Worm (Caenorhabditis elegans): ENCODE results near the gene T01C3.11.
A peak's percentile ranks its signal among the peaks of the same experiment; 100 is the strongest.

T01C3.11 gene

ce11 chrV:15001536-15001935 is 2.2 kb downstream of the T01C3.11 start:
- TF ChIP-seq W03F9.2 (tag; optimal IDR thresholded peaks at IDR 0.05) (no peak), dao-5 (tag; optimal IDR thresholded peaks at IDR 0.05) (no peak), him-1 (tag; optimal IDR thresholded peaks at IDR 0.05) (no peak)

- TF ChIP-seq W03F9.2 (tag; optimal IDR thresholded peaks at IDR 0.05) (peak; percentile 90), him-1 (tag; optimal IDR thresholded peaks at IDR 0.05) (peak; percentile 55), dao-5 (tag; optimal IDR thresholded peaks at IDR 0.05) (no peak)
Measured at ce11 chrV:15002184-15002690, 2.9 kb downstream of the T01C3.11 start, which contains the start of the genes fib-1 and mut-15. TSS of gene fib-1 (minus strand) at chrV:15002223. TSS of gene mut-15 (plus strand) at chrV:15002543.

- TF ChIP-seq him-1 (tag; optimal IDR thresholded peaks at IDR 0.05), result no peak
- TF ChIP-seq W03F9.2 (tag; optimal IDR thresholded peaks at IDR 0.05), result no peak
Measured at ce11 chrV:15004800-15005199, 5.5 kb downstream of the T01C3.11 start, which contains the start of gene hrde-2. TSS of gene hrde-2 (plus strand) at chrV:15005100.

- no peak for TF ChIP-seq dao-5 (tag; optimal IDR thresholded peaks at IDR 0.05)
- no peak for TF ChIP-seq W03F9.2 (tag; optimal IDR thresholded peaks at IDR 0.05)
- no peak for TF ChIP-seq him-1 (tag; optimal IDR thresholded peaks at IDR 0.05)
Measured at ce11 chrV:15011560-15011959, 12.2 kb downstream of the T01C3.11 start, which contains the start of gene nmr-2. TSS of gene nmr-2 (minus strand) at chrV:15011660.

- TF ChIP-seq him-1 (tag; optimal IDR thresholded peaks at IDR 0.05) (no peak), dao-5 (tag; optimal IDR thresholded peaks at IDR 0.05) (no peak), W03F9.2 (tag; optimal IDR thresholded peaks at IDR 0.05) (no peak)
Measured at ce11 chrV:15012542-15013301, 13.4 kb downstream of the T01C3.11 start.

ce11 chrV:15013328-15013727 is 14.0 kb downstream of the T01C3.11 start:
- TF ChIP-seq W03F9.2 (tag; optimal IDR thresholded peaks at IDR 0.05) (no peak), dao-5 (tag; optimal IDR thresholded peaks at IDR 0.05) (no peak), him-1 (tag; optimal IDR thresholded peaks at IDR 0.05) (no peak)

- TF ChIP-seq him-1 (tag; optimal IDR thresholded peaks at IDR 0.05) (no peak), dao-5 (tag; optimal IDR thresholded peaks at IDR 0.05) (no peak), W03F9.2 (tag; optimal IDR thresholded peaks at IDR 0.05) (no peak)
Measured at ce11 chrV:15014164-15014563, 14.8 kb downstream of the T01C3.11 start, which contains the start of gene obr-2. TSS of gene obr-2 (minus strand) at chrV:15014264.

- TF ChIP-seq W03F9.2 (tag; optimal IDR thresholded peaks at IDR 0.05), result no peak
- no peak for TF ChIP-seq dao-5 (tag; optimal IDR thresholded peaks at IDR 0.05)
- TF ChIP-seq him-1 (tag; optimal IDR thresholded peaks at IDR 0.05), result no peak
Measured at ce11 chrV:15015799-15016198, 16.5 kb downstream of the T01C3.11 start.

ce11 chrV:15016795-15017429 is 17.6 kb downstream of the T01C3.11 start:
- no peak for TF ChIP-seq dao-5 (tag; optimal IDR thresholded peaks at IDR 0.05)
- no peak for TF ChIP-seq W03F9.2 (tag; optimal IDR thresholded peaks at IDR 0.05)
- TF ChIP-seq him-1 (tag; optimal IDR thresholded peaks at IDR 0.05), result no peak

- no peak for TF ChIP-seq W03F9.2 (tag; optimal IDR thresholded peaks at IDR 0.05)
- no peak for TF ChIP-seq dao-5 (tag; optimal IDR thresholded peaks at IDR 0.05)
- no peak for TF ChIP-seq him-1 (tag; optimal IDR thresholded peaks at IDR 0.05)
Measured at ce11 chrV:15020229-15020628, 20.9 kb downstream of the T01C3.11 start, which contains the start of gene F14H8.2. TSS of gene F14H8.2 (minus strand) at chrV:15020329.

ce11 chrV:15020732-15021131 is 21.4 kb downstream of the T01C3.11 start, which contains the start of gene F14H8.5:
TSS of gene F14H8.5 (plus strand) at chrV:15021032.
- TF ChIP-seq dao-5 (tag; optimal IDR thresholded peaks at IDR 0.05), result no peak
- TF ChIP-seq W03F9.2 (tag; optimal IDR thresholded peaks at IDR 0.05), result no peak
- no peak for TF ChIP-seq him-1 (tag; optimal IDR thresholded peaks at IDR 0.05)

ce11 chrV:15023544-15023943 is 24.2 kb downstream of the T01C3.11 start, which contains the start of gene F14H8.4:
TSS of gene F14H8.4 (plus strand) at chrV:15023844.
- no peak for TF ChIP-seq W03F9.2 (tag; optimal IDR thresholded peaks at IDR 0.05)

- TF ChIP-seq him-1 (tag; optimal IDR thresholded peaks at IDR 0.05), result no peak
- no peak for TF ChIP-seq dao-5 (tag; optimal IDR thresholded peaks at IDR 0.05)
- no peak for TF ChIP-seq W03F9.2 (tag; optimal IDR thresholded peaks at IDR 0.05)
Measured at ce11 chrV:15028896-15029519, 29.7 kb downstream of the T01C3.11 start, which contains the start of gene F14H8.8. TSS of gene F14H8.8 (plus strand) at chrV:15029469.
